Worm (Caenorhabditis elegans): ENCODE data around the gene ckb-2.

Gene ckb-2

DNA sequence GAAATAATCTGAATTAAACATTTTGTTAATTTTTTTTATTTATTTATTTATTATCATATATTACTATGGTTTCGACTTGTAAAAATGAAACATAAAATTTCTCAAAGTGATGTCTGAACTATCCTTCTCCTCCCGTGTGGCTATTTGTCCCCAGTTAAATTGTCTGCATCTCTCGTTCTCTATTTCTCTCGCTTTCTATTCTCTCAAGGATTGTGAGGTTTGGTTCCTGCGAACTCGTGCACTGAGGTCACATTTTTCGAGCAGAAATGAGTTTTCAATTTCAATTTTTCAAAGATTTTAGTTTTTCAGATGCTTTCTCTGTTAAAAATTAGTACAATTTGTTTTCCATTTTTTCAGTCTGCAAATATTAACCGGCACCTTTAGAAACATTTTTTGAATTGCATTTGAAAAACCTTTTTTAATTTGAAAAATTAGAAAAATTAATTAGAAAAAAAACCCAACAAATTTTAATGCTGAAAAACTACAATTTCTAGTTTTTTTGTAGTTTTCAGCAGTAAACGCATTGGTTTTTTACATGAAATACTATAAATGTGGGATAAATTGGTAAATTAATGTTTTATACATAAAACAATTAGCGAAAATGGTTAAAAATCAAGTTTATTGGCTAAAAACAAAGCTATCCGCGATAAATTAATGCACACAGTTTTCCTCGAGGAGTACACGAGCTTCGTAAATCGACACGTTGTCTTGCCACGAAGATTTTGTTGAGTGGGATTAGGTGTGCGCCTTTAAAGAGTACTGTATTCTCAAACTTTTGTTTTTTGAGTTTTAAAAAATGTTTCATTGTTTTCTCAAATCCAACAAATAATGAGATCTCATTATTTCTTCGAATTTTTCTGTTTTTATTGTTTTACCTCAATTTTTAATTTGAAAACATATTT lies 44.6 kb downstream of the ckb-2 start:
- TF ChIP-seq med-1 (GFP tag; optimal IDR thresholded peaks at IDR 0.05; ENCODE audit: insufficient read depth) (no peak), ztf-23 (GFP tag; IDR thresholded peaks at IDR 0.05) (no peak), klf-2 (GFP tag; conservative IDR thresholded peaks at IDR 0.05) (no peak), tab-1 (GFP tag; IDR thresholded peaks at IDR 0.05) (no peak), flt-1 (GFP tag; IDR thresholded peaks at IDR 0.05) (no peak), ztf-29 (GFP tag; IDR thresholded peaks at IDR 0.05) (no peak), ref-1 (GFP tag; conservative IDR thresholded peaks at IDR 0.05) (no peak), cog-1 (tag; optimal IDR thresholded peaks at IDR 0.05) (no peak), T22C8.4 (GFP tag; IDR thresholded peaks at IDR 0.05) (no peak)

DNA sequence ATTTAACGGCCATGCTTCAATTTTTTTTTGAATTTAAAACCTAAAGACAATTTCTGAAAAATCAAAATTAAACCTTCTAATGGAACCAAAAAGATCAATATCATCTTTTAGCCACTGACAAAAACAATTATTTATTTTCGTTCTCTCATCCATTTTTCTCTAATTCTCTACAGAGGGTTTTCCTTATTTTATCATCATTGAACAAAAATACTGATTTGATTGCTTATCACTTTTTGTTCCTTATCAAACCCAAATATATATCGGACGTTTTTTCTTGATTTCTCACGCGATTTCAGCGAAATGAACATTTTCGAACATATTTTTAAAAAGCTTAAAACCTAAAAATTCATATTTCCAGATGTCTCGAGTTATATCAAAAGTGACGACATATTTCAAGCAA lies 45.4 kb downstream of the ckb-2 start, which contains the start of gene mpc-1:
Gene mpc-1 (plus strand): TSS at position 359 of the 400 bp plus-strand sequence.
- TF ChIP-seq med-1 (GFP tag; optimal IDR thresholded peaks at IDR 0.05; ENCODE audit: insufficient read depth), result no peak
- TF ChIP-seq T22C8.4 (GFP tag; IDR thresholded peaks at IDR 0.05), result no peak
- TF ChIP-seq ztf-23 (GFP tag; IDR thresholded peaks at IDR 0.05), result no peak
- no peak for TF ChIP-seq tab-1 (GFP tag; IDR thresholded peaks at IDR 0.05)
- no peak for TF ChIP-seq ztf-29 (GFP tag; IDR thresholded peaks at IDR 0.05)
- no peak for TF ChIP-seq flt-1 (GFP tag; IDR thresholded peaks at IDR 0.05)
- no peak for TF ChIP-seq klf-2 (GFP tag; conservative IDR thresholded peaks at IDR 0.05)
- TF ChIP-seq ref-1 (GFP tag; conservative IDR thresholded peaks at IDR 0.05), result no peak
- TF ChIP-seq cog-1 (tag; optimal IDR thresholded peaks at IDR 0.05), result no peak

DNA sequence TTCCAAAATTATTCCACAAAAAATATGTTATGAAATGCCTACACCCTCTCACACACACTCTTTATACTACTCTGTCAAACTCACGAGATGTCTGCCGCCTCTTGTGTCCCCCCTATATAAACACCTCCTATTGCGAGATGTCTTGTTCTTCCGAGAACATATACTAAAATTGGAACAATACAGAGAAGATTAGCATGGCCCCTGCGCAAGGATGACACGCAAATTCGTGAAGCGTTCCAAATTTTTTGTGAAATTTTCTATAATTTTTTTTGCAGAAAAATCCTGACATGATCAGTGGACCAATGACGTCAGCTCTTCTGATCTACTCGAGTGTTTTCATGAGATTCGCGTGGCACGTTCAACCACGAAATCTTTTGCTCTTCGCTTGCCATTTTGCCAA lies 46.3 kb downstream of the ckb-2 start:
- TF ChIP-seq klf-2 (GFP tag; conservative IDR thresholded peaks at IDR 0.05), result peak; percentile 68
- TF ChIP-seq tab-1 (GFP tag; IDR thresholded peaks at IDR 0.05), result peak; percentile 80
- TF ChIP-seq T22C8.4 (GFP tag; IDR thresholded peaks at IDR 0.05), result peak; percentile 64
- TF ChIP-seq ztf-23 (GFP tag; IDR thresholded peaks at IDR 0.05), result peak; percentile 77
- TF ChIP-seq ref-1 (GFP tag; conservative IDR thresholded peaks at IDR 0.05), result peak; percentile 64
- TF ChIP-seq flt-1 (GFP tag; IDR thresholded peaks at IDR 0.05), result peak; percentile 84

DNA sequence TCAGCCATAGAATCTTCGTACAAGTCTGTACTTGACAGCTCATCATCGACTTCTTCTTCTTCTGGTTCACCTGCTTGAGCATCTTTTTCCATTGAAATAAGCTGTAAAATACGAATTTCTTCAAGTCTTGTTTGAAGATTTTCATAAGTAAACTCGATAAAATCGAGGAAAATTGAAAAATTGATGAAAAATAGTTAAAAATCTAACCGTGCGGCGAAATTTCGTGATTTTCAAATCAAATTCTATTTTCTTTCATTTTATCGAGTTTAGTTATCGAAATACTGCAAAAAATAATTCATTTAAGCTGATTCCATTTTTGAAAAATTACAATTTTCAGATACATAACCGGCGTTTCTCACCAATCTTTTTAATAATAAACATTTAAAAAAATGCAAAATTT lies 47.4 kb downstream of the ckb-2 start, which contains the start of gene R07E5.11:
Gene R07E5.11 (minus strand): TSS at position 101 of the 400 bp plus-strand sequence.
- no peak for TF ChIP-seq cog-1 (tag; optimal IDR thresholded peaks at IDR 0.05)
- TF ChIP-seq klf-2 (GFP tag; conservative IDR thresholded peaks at IDR 0.05), result no peak
- TF ChIP-seq ztf-23 (GFP tag; IDR thresholded peaks at IDR 0.05), result no peak
- no peak for TF ChIP-seq ztf-29 (GFP tag; IDR thresholded peaks at IDR 0.05)
- TF ChIP-seq flt-1 (GFP tag; IDR thresholded peaks at IDR 0.05), result no peak
- TF ChIP-seq ref-1 (GFP tag; conservative IDR thresholded peaks at IDR 0.05), result no peak
- TF ChIP-seq tab-1 (GFP tag; IDR thresholded peaks at IDR 0.05), result no peak
- no peak for TF ChIP-seq T22C8.4 (GFP tag; IDR thresholded peaks at IDR 0.05)
- no peak for TF ChIP-seq med-1 (GFP tag; optimal IDR thresholded peaks at IDR 0.05; ENCODE audit: insufficient read depth)

DNA sequence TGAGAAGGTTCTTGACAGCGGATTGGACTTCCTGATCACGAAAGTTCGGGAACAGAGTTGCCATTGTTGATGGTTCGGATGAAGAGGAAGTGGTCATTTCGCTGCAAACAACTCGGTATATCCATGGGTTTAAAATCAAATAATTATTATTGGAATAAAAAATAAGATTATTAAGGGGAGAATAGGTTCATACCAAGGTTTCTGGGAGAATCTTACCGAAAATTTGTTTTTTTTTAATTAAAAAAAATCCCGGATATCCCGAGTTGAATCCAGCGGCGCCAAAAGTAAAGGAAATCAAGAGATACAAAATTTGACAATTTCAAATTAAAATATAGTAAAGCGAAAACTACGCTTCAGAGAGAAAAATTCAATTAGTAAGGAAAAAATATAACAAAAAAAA lies 50.2 kb downstream of the ckb-2 start, which contains the start of the genes R07E5.19 and pdcd-2:
Gene R07E5.19 (minus strand): TSS at position 101 of the 400 bp plus-strand sequence.
Gene pdcd-2 (minus strand): TSS at position 102 of the 400 bp plus-strand sequence.
- no peak for TF ChIP-seq ztf-29 (GFP tag; IDR thresholded peaks at IDR 0.05)
- TF ChIP-seq flt-1 (GFP tag; IDR thresholded peaks at IDR 0.05), result no peak
- no peak for TF ChIP-seq ref-1 (GFP tag; conservative IDR thresholded peaks at IDR 0.05)
- no peak for TF ChIP-seq T22C8.4 (GFP tag; IDR thresholded peaks at IDR 0.05)
- no peak for TF ChIP-seq ztf-23 (GFP tag; IDR thresholded peaks at IDR 0.05)
- TF ChIP-seq med-1 (GFP tag; optimal IDR thresholded peaks at IDR 0.05; ENCODE audit: insufficient read depth), result no peak
- no peak for TF ChIP-seq cog-1 (tag; optimal IDR thresholded peaks at IDR 0.05)
- no peak for TF ChIP-seq tab-1 (GFP tag; IDR thresholded peaks at IDR 0.05)
- TF ChIP-seq klf-2 (GFP tag; conservative IDR thresholded peaks at IDR 0.05), result no peak

DNA sequence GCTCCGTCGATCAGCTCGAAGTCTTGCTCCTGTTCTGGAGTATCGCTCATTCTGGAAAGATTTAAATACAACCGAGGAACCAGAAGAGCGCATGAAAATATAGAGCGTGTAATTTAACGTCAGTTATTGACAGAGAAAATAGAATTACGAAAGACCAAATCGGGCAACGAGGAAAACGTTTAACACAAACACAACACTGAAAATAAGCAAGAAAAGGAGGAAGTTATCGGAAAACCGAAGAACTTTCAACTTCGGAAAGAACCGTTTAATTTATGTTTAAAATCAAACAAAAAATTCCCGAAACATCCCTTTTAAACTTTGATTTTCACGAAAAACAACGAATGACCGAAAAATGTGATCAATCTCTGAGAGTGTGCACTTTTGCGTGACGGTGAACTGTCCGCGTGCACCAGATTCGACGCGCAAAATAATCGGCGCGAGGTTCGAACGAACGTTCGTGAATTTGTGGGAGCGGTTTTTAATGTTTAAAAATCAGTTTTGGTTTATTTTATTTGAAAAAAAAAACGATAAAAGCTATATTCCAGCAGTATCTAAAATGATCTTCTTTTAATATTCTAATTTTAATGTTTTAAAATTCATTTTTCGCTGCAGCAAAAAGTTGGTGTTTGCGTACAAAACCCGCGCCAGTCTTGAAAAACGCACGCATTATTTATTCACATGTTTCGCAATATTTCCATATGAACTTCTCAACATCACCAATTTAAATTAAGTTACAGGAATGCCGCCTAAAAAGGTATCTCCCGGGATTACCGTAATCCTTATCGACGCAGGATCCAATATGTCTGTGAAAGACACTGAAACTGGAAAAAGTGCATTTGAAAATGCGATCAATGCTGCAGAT lies 51.6 kb downstream of the ckb-2 start, which contains the start of the genes R07E5.7 and cku-80:
Gene R07E5.7 (minus strand): TSS at position 51 of the 862 bp plus-strand sequence.
Gene cku-80 (plus strand): TSS at position 732 of the 862 bp plus-strand sequence.
- TF ChIP-seq klf-2 (GFP tag; conservative IDR thresholded peaks at IDR 0.05), result no peak
- peak; percentile 50; the same call in 1 of the 2 replicates for TF ChIP-seq ztf-23 (GFP tag; IDR thresholded peaks at IDR 0.05)
- peak; percentile 7 for TF ChIP-seq cog-1 (tag; optimal IDR thresholded peaks at IDR 0.05)
